Fruit fly (Drosophila melanogaster) whole organism, pupa: ENCODE data around the gene CG1271.

Experiments
- CG10348 ChIP-seq: fragments of 200-800 bp; sonication (Bioruptor generic); IDR thresholded peaks from 2 replicates; pipeline ENCODE4 v1.3.6; 2022; ENCODE audit warnings: missing biosample characterization, missing genetic modification characterization
- CG12605 ChIP-seq: fragments of 200-800 bp; sonication (Bioruptor generic); IDR thresholded peaks from 2 replicates; pipeline ENCODE4 v1.3.6; 2022; ENCODE audit warnings: missing biosample characterization, missing genetic modification characterization
- CG13204 ChIP-seq: fragments of 200-800 bp; sonication (Bioruptor generic); optimal IDR thresholded peaks from 2 replicates; lab custom pipeline; 2018; ENCODE audit warnings: missing biosample characterization, mild to moderate bottlenecking, missing genetic modification characterization, moderate library complexity
- CG14655 ChIP-seq: fragments of 200-800 bp; sonication (Bioruptor generic); optimal IDR thresholded peaks from 3 replicates; lab custom pipeline; 2017; ENCODE audit warnings: mild to moderate bottlenecking, missing biosample characterization, missing genetic modification reagents, missing genetic modification characterization
- CG15710 ChIP-seq: fragments of 200-800 bp; sonication (Bioruptor generic); optimal IDR thresholded peaks from 2 replicates; lab custom pipeline; 2018; ENCODE audit warnings: missing biosample characterization, mild to moderate bottlenecking, missing genetic modification characterization, moderate library complexity
- CG17806 ChIP-seq: fragments of 200-800 bp; sonication (Bioruptor generic); optimal IDR thresholded peaks from 2 replicates; lab custom pipeline; 2018; ENCODE audit warnings: missing biosample characterization, mild to moderate bottlenecking, missing genetic modification characterization, moderate library complexity
- CG32121 ChIP-seq: fragments of 200-800 bp; sonication (Bioruptor generic); IDR thresholded peaks from 2 replicates; pipeline ENCODE4 v1.3.6; 2022; ENCODE audit warnings: missing biosample characterization, missing genetic modification characterization
- CG34367 ChIP-seq: fragments of 200-800 bp; sonication (Bioruptor generic); optimal IDR thresholded peaks from 2 replicates; lab custom pipeline; 2018; ENCODE audit warnings: missing biosample characterization, mild to moderate bottlenecking, missing genetic modification characterization
- CG4496 ChIP-seq: fragments of 200-800 bp; sonication (Bioruptor generic); IDR thresholded peaks from 3 replicates; pipeline ENCODE4 v1.3.6; 2022; ENCODE audit warnings: missing biosample characterization, missing genetic modification characterization
- CG8159 ChIP-seq: fragments of 200-800 bp; sonication (Bioruptor generic); optimal IDR thresholded peaks from 3 replicates; lab custom pipeline; 2018; ENCODE audit warnings: missing biosample characterization, mild to moderate bottlenecking, missing genetic modification characterization, moderate library complexity
- CG8301 ChIP-seq: fragments of 200-800 bp; sonication (Bioruptor generic); optimal IDR thresholded peaks from 2 replicates; lab custom pipeline; 2018; ENCODE audit warnings: missing biosample characterization, mild to moderate bottlenecking, missing genetic modification characterization
- CG9948 ChIP-seq: fragments of 200-800 bp; sonication (Bioruptor generic); optimal IDR thresholded peaks from 2 replicates; lab custom pipeline; 2018; ENCODE audit warnings: missing biosample characterization, mild to moderate bottlenecking, missing genetic modification characterization, moderate library complexity
- D1 ChIP-seq: fragments of 200-800 bp; sonication (Bioruptor generic); optimal IDR thresholded peaks from 2 replicates; lab custom pipeline; 2018; ENCODE audit warnings: missing biosample characterization, mild to moderate bottlenecking, missing genetic modification characterization, moderate library complexity
- EcR ChIP-seq: fragments of 200-800 bp; sonication (Bioruptor generic); optimal IDR thresholded peaks from 3 replicates; lab custom pipeline; 2019; ENCODE audit warnings: missing biosample characterization, missing genetic modification characterization, mild to moderate bottlenecking, moderate library complexity, missing genetic modification reagents
- Ets98B ChIP-seq: fragments of 200-800 bp; sonication (Bioruptor generic); IDR thresholded peaks from 2 replicates; pipeline ENCODE4 v1.3.6; 2022; ENCODE audit warnings: missing biosample characterization, missing genetic modification characterization
- Pif1A ChIP-seq: fragments of 200-800 bp; sonication (Bioruptor generic); optimal IDR thresholded peaks from 3 replicates; lab custom pipeline; 2016; ENCODE audit warnings: missing biosample characterization, missing genetic modification characterization
- Pif1B ChIP-seq: fragments of 200-800 bp; sonication (Bioruptor generic); optimal IDR thresholded peaks from 3 replicates; lab custom pipeline; 2016; ENCODE audit warnings: missing biosample characterization, missing genetic modification characterization
- Snoo ChIP-seq: fragments of 200-800 bp; sonication (Bioruptor generic); optimal IDR thresholded peaks from 3 replicates; lab custom pipeline; 2017; ENCODE audit warnings: missing biosample characterization, mild to moderate bottlenecking, missing genetic modification characterization, inconsistent platforms
- fd96Ca ChIP-seq: fragments of 200-800 bp; sonication (Bioruptor generic); IDR thresholded peaks from 3 replicates; pipeline ENCODE4 v1.3.6; 2022; ENCODE audit warnings: missing biosample characterization, missing genetic modification characterization
- gl ChIP-seq: fragments of 200-800 bp; sonication (Bioruptor generic); optimal IDR thresholded peaks from 2 replicates; lab custom pipeline; 2018; ENCODE audit warnings: missing biosample characterization, mild to moderate bottlenecking, missing genetic modification characterization
- rn ChIP-seq: fragments of 200-800 bp; sonication (Bioruptor generic); IDR thresholded peaks from 2 replicates; pipeline ENCODE4 v1.3.6; 2022; ENCODE audit warnings: missing biosample characterization, missing genetic modification characterization

CG1271 gene

DNA sequence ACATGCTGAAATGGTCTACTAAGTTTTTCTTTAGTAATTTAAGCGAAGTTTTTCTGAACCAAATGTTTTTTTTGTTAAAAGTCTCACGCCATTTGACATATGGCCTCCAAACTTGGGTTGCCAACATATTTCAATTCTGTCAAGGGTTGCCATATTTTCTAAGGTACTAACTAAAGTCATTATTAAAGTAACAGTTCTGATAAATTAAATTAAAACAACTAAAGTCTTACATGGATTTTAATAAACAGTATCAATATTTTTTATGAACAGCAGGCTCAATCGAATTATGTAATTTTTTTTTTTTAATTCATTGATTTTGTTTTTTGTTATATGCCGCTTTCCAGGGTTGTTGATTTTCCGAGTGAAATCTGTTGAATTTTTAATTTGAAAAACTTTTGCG, 25.9 kb upstream of the CG1271 start, which contains the start of gene aly:
TSS of gene aly (minus strand) at position 101 of the 400 bp plus-strand sequence.
- TF ChIP-seq CG15710 (tag; lab: Kevin White, UChicago) = no peak
- TF ChIP-seq CG17806 (tag; lab: Kevin White, UChicago) = no peak
- TF ChIP-seq rn (GFP tag; lab: Robert Waterston, UW) = no peak
- TF ChIP-seq Pif1B (GFP tag; lab: Kevin White, UChicago) = no peak
- TF ChIP-seq Pif1A (GFP tag; lab: Kevin White, UChicago) = no peak
- no peak for TF ChIP-seq CG13204 (GFP tag; lab: Kevin White, UChicago)
- TF ChIP-seq EcR (GFP tag; lab: Kevin White, UChicago) = no peak
- no peak for TF ChIP-seq gl
- no peak for TF ChIP-seq fd96Ca (GFP tag; lab: Robert Waterston, UW)
- no peak for TF ChIP-seq CG9948 (tag; lab: Kevin White, UChicago)
- TF ChIP-seq CG32121 = no peak
- no peak for TF ChIP-seq CG4496 (GFP tag; lab: Robert Waterston, UW)
- TF ChIP-seq, all 21 proteins: peak for 0

DNA sequence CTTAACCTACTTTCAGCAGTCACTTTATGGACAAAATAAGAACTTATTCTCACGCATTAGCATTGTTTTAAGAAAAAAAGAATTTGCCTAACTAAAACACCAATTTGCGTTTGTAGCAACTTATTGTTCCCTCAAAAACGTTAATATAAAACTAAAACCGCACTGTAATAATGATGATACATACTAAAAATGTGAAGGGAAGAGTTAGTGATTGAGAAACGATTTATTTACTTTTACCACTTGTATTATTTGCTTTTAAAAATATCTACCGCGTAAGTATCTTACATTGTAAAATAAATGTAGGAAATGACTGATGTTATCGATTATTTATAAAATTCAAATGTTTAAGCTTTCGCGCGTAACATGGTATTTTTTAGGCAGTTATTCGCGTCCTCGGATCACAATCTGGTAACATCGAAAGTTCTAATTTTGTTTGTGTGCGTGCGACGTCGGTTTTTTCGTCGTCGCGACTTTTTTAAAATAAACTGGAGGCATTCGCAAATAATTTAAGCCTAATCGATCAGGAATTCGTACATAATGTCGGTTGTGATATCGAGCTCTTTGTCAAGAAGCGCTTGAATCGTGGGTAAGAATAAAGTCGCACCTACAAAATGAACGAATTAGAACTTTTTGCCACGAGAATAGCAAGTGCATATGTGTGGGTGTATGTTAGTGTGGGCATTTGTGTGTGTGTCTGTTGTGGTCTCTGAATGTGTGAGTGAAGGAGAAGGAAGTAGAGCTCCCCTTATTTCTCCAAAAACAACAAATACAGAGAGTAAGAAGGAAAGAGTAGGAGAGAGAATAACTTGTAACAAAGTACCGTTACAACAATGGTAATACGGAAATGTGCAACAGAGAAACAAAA, 17.3 kb upstream of the CG1271 start, which contains the start of gene CG2162:
TSS of gene CG2162 (plus strand) at position 418 of the 865 bp plus-strand sequence.
- TF ChIP-seq rn (GFP tag; lab: Robert Waterston, UW) = no peak
- TF ChIP-seq CG17806 (tag; lab: Kevin White, UChicago) = no peak
- TF ChIP-seq CG8301 (tag; lab: Kevin White, UChicago) = peak; percentile 2
- TF ChIP-seq Ets98B = no peak
- TF ChIP-seq CG9948 (tag; lab: Kevin White, UChicago) = no peak
- TF ChIP-seq CG12605 (GFP tag; lab: Robert Waterston, UW) = no peak
- TF ChIP-seq, all 21 proteins: peak for 1

DNA sequence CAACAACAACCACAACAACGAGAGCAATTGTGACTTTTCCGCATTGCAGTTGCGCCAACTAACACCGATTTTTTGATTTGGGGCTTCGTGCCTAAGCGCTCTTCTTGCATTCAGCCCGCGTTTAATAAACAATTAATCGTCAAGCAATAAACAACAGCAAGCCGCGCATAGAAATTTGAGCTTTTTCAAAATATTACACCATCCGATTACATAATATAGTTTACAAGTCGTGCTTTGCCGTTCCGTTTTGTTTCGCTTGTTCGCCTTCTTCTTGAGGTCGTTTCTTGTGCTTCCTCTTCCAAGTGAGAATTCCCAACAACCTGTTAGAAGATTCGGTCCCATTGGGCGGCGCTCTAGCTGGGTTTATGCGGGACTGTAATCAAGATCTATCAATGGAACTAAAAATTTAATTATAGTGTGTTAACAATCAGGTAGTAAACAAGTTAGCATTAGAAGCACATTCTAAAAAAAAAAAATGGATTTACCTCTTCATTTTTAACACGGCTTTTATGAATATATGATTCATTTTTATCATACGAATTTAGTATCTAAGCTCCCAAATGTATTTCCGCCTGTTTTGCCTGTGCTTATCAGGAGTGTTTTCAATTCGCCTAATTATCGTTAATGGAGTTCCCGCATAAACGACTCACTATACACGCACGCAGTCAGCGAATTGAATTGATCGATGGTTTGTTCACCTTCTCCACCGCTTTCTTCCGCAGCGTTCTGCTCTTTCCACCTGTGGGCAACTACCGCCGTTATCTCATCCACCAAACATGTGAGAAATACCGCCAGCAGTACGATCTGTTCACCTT, 16.3 kb upstream of the CG1271 start:
- no peak for TF ChIP-seq D1 (tag; lab: Kevin White, UChicago)
- peak; percentile 89 for TF ChIP-seq CG8301 (tag; lab: Kevin White, UChicago)
- TF ChIP-seq CG13204 (GFP tag; lab: Kevin White, UChicago) = no peak
- TF ChIP-seq gl = peak; percentile 59
- TF ChIP-seq CG32121 = peak; percentile 64; the same call in 1 of the 2 replicates
- peak; percentile 77 for TF ChIP-seq Snoo (tag; lab: Kevin White, UChicago)
- peak; percentile 83 for TF ChIP-seq Pif1A (GFP tag; lab: Kevin White, UChicago)
- TF ChIP-seq fd96Ca (GFP tag; lab: Robert Waterston, UW) = peak; percentile 73; the same call in 2 of the 3 replicates
- TF ChIP-seq CG9948 (tag; lab: Kevin White, UChicago) = peak; percentile 71
- TF ChIP-seq Pif1B (GFP tag; lab: Kevin White, UChicago) = peak; percentile 77
- no peak for TF ChIP-seq rn (GFP tag; lab: Robert Waterston, UW)
- TF ChIP-seq CG34367 (tag; lab: Kevin White, UChicago) = peak; percentile 69
- TF ChIP-seq CG4496 (GFP tag; lab: Robert Waterston, UW) = peak; percentile 59; the same call in 2 of the 3 replicates
- TF ChIP-seq Ets98B = peak; percentile 72
- no peak for TF ChIP-seq CG10348 (GFP tag; lab: Robert Waterston, UW)
- peak; percentile 91 for TF ChIP-seq CG14655 (GFP tag; lab: Kevin White, UChicago)
- no peak for TF ChIP-seq EcR (GFP tag; lab: Kevin White, UChicago)
- peak; percentile 50 for TF ChIP-seq CG12605 (GFP tag; lab: Robert Waterston, UW)
- peak; percentile 76 for TF ChIP-seq CG15710 (tag; lab: Kevin White, UChicago)
- peak; percentile 72 for TF ChIP-seq CG17806 (tag; lab: Kevin White, UChicago)
- TF ChIP-seq CG8159 (tag; lab: Kevin White, UChicago) = peak; percentile 74

- no peak for TF ChIP-seq D1 (tag; lab: Kevin White, UChicago)
- no peak for TF ChIP-seq CG8301 (tag; lab: Kevin White, UChicago)
- TF ChIP-seq CG4496 (GFP tag; lab: Robert Waterston, UW) = no peak
- TF ChIP-seq Pif1A (GFP tag; lab: Kevin White, UChicago) = no peak
- TF ChIP-seq gl = no peak
- peak; percentile 50 for TF ChIP-seq CG13204 (GFP tag; lab: Kevin White, UChicago)
- no peak for TF ChIP-seq CG12605 (GFP tag; lab: Robert Waterston, UW)
- peak; percentile 23; the same call in 1 of the 2 replicates for TF ChIP-seq CG32121
- TF ChIP-seq CG14655 (GFP tag; lab: Kevin White, UChicago) = no peak
- no peak for TF ChIP-seq CG17806 (tag; lab: Kevin White, UChicago)
- TF ChIP-seq CG9948 (tag; lab: Kevin White, UChicago) = no peak
- TF ChIP-seq rn (GFP tag; lab: Robert Waterston, UW) = no peak
- TF ChIP-seq CG8159 (tag; lab: Kevin White, UChicago) = no peak
- no peak for TF ChIP-seq EcR (GFP tag; lab: Kevin White, UChicago)
- TF ChIP-seq Ets98B = no peak
- TF ChIP-seq Pif1B (GFP tag; lab: Kevin White, UChicago) = no peak
- TF ChIP-seq, all 21 proteins: peak for 2
These were observed 15.2 kb upstream of the CG1271 start for dm6 chr3L:3036951-3037586.
